Worm (Caenorhabditis elegans) whole organism, late embryonic: ENCODE data around the gene cpr-3.

Source experiments
- F13H6.1 ChIP-seq: sonication (generic microtip); optimal IDR thresholded peaks from 2 replicates; lab custom pipeline; 2016; ENCODE audit warnings: missing genetic modification characterization, missing compliant biosample characterization
- ceh-30 ChIP-seq: fragments of 150-350 bp; optimal IDR thresholded peaks from 2 replicates; lab custom pipeline; 2014; ENCODE audit warnings: missing biosample characterization, missing genetic modification characterization
- che-1 ChIP-seq: sonication (generic microtip); optimal IDR thresholded peaks from 2 replicates; lab custom pipeline; 2016; ENCODE audit warnings: mild to moderate bottlenecking, missing genetic modification characterization, missing compliant biosample characterization
- dmd-4 ChIP-seq: sonication (generic microtip); optimal IDR thresholded peaks from 2 replicates; lab custom pipeline; 2016; ENCODE audit warnings: borderline replicate concordance, missing genetic modification characterization, missing compliant biosample characterization
- ets-4 ChIP-seq: sonication (generic microtip); optimal IDR thresholded peaks from 2 replicates; lab custom pipeline; 2016; ENCODE audit warnings: missing genetic modification characterization, missing compliant biosample characterization
- lim-6 ChIP-seq: sonication (generic microtip); optimal IDR thresholded peaks from 2 replicates; lab custom pipeline; 2016; ENCODE audit warnings: missing genetic modification characterization, missing compliant biosample characterization
- nfya-1 ChIP-seq: sonication (generic microtip); optimal IDR thresholded peaks from 2 replicates; lab custom pipeline; 2017; ENCODE audit warnings: missing genetic modification characterization, mild to moderate bottlenecking, missing compliant biosample characterization, antibody characterized with exemption, moderate library complexity
- pros-1 ChIP-seq: fragments of 150-350 bp; optimal IDR thresholded peaks from 2 replicates; lab custom pipeline; 2014; ENCODE audit warnings: missing biosample characterization, missing genetic modification reagents, missing genetic modification characterization
- sox-4 ChIP-seq: sonication (generic microtip); optimal IDR thresholded peaks from 2 replicates; lab custom pipeline; 2017; ENCODE audit warnings: mild to moderate bottlenecking, missing genetic modification characterization, inconsistent platforms, missing compliant biosample characterization
- ttx-3 ChIP-seq: sonication (generic microtip); optimal IDR thresholded peaks from 2 replicates; lab custom pipeline; 2016; ENCODE audit warnings: missing genetic modification reagents, missing genetic modification characterization, missing compliant biosample characterization

- TF ChIP-seq nfya-1 (no peak), ets-4 (tag; lab: Kevin White, UChicago) (no peak), che-1 (tag; lab: Kevin White, UChicago) (no peak), ttx-3 (tag; lab: Kevin White, UChicago) (no peak), ceh-30 (tag; lab: Kevin White, UChicago) (no peak), dmd-4 (tag; lab: Kevin White, UChicago) (no peak), pros-1 (tag; lab: Kevin White, UChicago) (no peak), lim-6 (tag; lab: Kevin White, UChicago) (no peak), sox-4 (no peak), F13H6.1 (tag; lab: Kevin White, UChicago) (no peak)
Observed at ce11 chrV:15323417-15323816, 24.9 kb upstream of the cpr-3 start.
